Worm (Caenorhabditis elegans) whole organism, L4/young adult: Measurements from ENCODE around the gene nfki-1.

ENCODE experiments used
- W03F9.2 ChIP-seq: fragments of 150-350 bp; optimal IDR thresholded peaks from 2 replicates; lab custom pipeline; 2014; ENCODE audit warnings: missing biosample characterization, missing genetic modification characterization
- dao-5 ChIP-seq: sonication (generic microtip); optimal IDR thresholded peaks from 2 replicates; lab custom pipeline; 2016; ENCODE audit warnings: missing genotype, missing genetic modification characterization, moderate library complexity, missing compliant biosample characterization
- him-1 ChIP-seq: sonication (generic microtip); optimal IDR thresholded peaks from 2 replicates; lab custom pipeline; 2016; ENCODE audit warnings: missing genotype, missing genetic modification reagents, missing genetic modification characterization, missing compliant biosample characterization

Gene nfki-1

DNA sequence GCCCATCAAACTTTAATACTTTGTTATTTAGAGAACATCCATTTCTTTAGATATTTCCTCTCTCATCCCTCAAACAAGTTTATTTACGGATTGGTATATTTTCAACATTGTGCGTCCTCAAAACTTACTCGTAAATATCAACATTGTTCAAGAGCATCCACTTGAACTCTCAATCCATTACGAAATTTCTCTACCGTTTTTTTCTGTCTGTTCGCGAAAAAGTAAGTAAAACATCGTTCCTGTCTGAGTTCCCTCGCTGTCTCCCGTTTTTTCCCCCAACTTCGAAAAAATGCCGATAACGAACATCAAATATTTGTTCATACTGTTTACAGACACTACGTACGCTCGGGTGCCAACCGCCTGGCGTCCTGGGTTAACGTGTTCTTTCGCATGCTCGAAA, 20.1 kb upstream of the nfki-1 start:
- TF ChIP-seq W03F9.2 (tag; lab: Kevin White, UChicago) = no peak
- TF ChIP-seq him-1 (tag; lab: Kevin White, UChicago) = no peak
- no peak for TF ChIP-seq dao-5 (tag; lab: Kevin White, UChicago)

DNA sequence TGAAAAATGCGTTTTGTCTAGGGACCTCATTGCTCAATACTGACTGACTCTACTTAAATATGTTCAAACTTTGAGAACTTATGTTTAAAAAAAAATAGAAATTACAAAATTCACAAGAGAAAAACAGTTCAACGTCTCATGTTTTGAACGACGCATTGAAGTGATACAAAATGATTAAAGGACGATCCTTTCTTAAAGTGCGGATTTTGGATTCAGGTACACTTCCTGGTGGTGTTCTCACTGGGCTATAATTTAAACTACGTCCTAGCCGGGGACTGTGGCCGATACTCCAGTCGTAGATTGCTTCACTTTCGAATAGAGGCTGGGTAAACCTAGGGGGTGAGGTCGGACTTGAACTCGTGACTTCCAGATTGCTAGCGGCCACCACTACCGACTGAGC, 19.4 kb upstream of the nfki-1 start:
- TF ChIP-seq W03F9.2 (tag; lab: Kevin White, UChicago) (no peak), dao-5 (tag; lab: Kevin White, UChicago) (no peak), him-1 (tag; lab: Kevin White, UChicago) (no peak)

DNA sequence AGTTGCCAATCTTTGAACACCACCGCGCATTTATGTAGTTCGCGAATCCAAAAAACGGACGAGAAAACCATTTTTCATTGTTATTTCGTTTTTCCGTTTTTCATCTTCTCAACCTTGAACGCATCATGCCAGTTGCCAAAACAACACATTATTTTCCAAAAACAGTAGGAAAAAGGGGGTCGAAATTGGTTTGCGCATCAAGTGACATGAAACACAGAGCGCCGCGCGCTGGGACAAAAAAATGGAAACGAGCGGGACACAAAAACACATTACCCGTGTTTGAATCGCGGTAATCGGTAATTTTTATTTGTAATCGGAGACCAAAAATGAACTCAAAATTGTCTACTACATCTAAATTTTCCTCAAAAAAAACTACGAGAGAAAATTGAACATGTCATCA, 18.6 kb upstream of the nfki-1 start:
- TF ChIP-seq him-1 (tag; lab: Kevin White, UChicago) = no peak

- TF ChIP-seq W03F9.2 (tag; lab: Kevin White, UChicago) (no peak), dao-5 (tag; lab: Kevin White, UChicago) (no peak), him-1 (tag; lab: Kevin White, UChicago) (no peak)
Measured at ce11 chrX:15338195-15338594, 16.8 kb upstream of the nfki-1 start.

- TF ChIP-seq W03F9.2 (tag; lab: Kevin White, UChicago) = no peak
- TF ChIP-seq dao-5 (tag; lab: Kevin White, UChicago) = no peak
- TF ChIP-seq him-1 (tag; lab: Kevin White, UChicago) = no peak
Measured at ce11 chrX:15339807-15340596, 15.0 kb upstream of the nfki-1 start, which contains the start of gene Y15E3A.5. TSS of gene Y15E3A.5 (plus strand) at chrX:15340558.

ce11 chrX:15340743-15341142, 14.3 kb upstream of the nfki-1 start:
- TF ChIP-seq dao-5 (tag; lab: Kevin White, UChicago) = no peak
- no peak for TF ChIP-seq W03F9.2 (tag; lab: Kevin White, UChicago)

DNA sequence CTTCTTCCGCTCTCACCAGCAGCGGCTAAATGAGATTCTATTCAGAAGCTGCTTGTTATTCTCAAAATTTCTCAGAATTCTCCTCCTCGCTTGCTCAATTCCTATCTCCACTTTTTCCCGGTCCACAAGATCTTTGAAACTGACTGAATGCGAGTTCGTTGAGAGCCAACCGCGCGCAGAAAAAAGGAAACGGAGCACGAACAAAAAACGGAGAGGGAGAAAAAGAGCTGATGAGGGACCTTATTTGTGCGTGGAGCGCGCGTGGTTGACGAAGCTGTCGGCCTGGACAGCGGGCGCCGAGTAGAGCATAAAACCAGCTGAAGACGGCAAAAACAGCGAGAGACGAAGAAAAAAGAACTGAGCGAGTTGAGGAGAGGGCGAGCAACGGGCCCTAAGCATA, 12.9 kb upstream of the nfki-1 start:
- peak; percentile 58 for TF ChIP-seq him-1 (tag; lab: Kevin White, UChicago)
- no peak for TF ChIP-seq dao-5 (tag; lab: Kevin White, UChicago)

ce11 chrX:15342744-15343259, 12.2 kb upstream of the nfki-1 start:
- TF ChIP-seq him-1 (tag; lab: Kevin White, UChicago) = no peak
- TF ChIP-seq W03F9.2 (tag; lab: Kevin White, UChicago) = no peak
- no peak for TF ChIP-seq dao-5 (tag; lab: Kevin White, UChicago)

DNA sequence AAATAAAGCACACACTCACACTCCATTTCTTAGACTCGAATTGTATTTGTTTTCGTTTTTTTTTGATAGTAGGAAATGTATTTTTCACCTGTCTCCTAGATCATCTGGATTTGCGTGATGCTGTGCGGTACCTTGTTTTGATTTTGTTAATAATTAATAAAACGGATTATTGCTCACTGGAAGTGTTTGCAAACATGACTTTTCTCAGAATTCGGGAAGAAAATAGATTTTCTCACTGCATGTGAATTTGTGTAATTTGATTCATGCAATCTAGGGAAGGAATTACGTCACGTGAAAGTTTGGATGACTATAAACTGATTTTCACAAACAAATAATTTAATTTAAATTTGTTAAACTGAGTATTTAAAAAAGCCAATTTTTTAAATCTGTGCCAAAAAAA, 11.1 kb upstream of the nfki-1 start:
- no peak for TF ChIP-seq dao-5 (tag; lab: Kevin White, UChicago)
- no peak for TF ChIP-seq W03F9.2 (tag; lab: Kevin White, UChicago)
- no peak for TF ChIP-seq him-1 (tag; lab: Kevin White, UChicago)

ce11 chrX:15345346-15346198, 9.5 kb upstream of the nfki-1 start:
- no peak for TF ChIP-seq W03F9.2 (tag; lab: Kevin White, UChicago)
- TF ChIP-seq dao-5 (tag; lab: Kevin White, UChicago) = no peak
- no peak for TF ChIP-seq him-1 (tag; lab: Kevin White, UChicago)

- no peak for TF ChIP-seq him-1 (tag; lab: Kevin White, UChicago)
- no peak for TF ChIP-seq W03F9.2 (tag; lab: Kevin White, UChicago)
- no peak for TF ChIP-seq dao-5 (tag; lab: Kevin White, UChicago)
Measured at ce11 chrX:15347680-15348079, 7.4 kb upstream of the nfki-1 start.

ce11 chrX:15352871-15353270, 2.2 kb upstream of the nfki-1 start:
- no peak for TF ChIP-seq dao-5 (tag; lab: Kevin White, UChicago)
- TF ChIP-seq him-1 (tag; lab: Kevin White, UChicago) = no peak
- TF ChIP-seq W03F9.2 (tag; lab: Kevin White, UChicago) = no peak

DNA sequence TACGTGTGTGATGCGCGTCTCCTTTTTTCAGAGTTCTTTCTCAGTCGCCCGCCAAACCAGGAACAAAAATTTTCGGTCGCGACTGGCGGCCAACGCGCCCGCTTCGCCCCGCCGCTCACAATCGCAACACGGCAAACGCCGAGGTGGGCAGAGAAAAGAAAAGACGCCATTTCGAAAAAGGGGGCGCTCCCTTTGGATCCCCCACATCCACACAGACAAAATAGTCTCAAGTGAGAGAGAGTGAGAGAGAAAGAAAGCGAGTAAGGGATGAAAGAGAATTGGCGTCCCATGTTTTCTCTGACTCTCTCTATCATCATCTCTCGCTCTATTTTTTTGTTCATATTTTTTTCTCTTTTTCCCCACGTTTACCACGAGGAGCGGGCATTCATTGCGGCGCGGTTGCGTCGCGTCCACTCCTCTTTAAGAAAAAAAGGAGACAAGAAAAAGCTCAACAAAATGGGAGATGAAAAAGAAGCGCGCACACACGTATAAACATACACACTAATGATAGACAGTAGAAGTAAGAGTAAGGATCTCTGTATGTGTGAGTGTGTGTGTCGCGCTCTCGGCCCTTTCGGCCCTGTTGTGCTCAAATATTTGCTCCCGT, 1.1 kb upstream of the nfki-1 start:
- TF ChIP-seq him-1 (tag; lab: Kevin White, UChicago) (peak; percentile 93), dao-5 (tag; lab: Kevin White, UChicago) (peak; percentile 80), W03F9.2 (tag; lab: Kevin White, UChicago) (peak; percentile 56)
